Worm (Caenorhabditis elegans) whole organism, L1 larva: ENCODE results near the gene str-160.

Source experiments
- aha-1 ChIP-seq: fragments of 150-350 bp; optimal IDR thresholded peaks from 2 replicates; lab custom pipeline; 2014; ENCODE audit warnings: missing biosample characterization, missing genetic modification characterization
- ama-1 ChIP-seq: fragments of 150-350 bp; optimal IDR thresholded peaks from 2 replicates; lab custom pipeline; 2014
- ceh-90 ChIP-seq: sonication (generic microtip); optimal IDR thresholded peaks from 2 replicates; lab custom pipeline; 2016; ENCODE audit warnings: missing genetic modification characterization, missing compliant biosample characterization
- nhr-11 ChIP-seq: fragments of 150-350 bp; optimal IDR thresholded peaks from 2 replicates; lab custom pipeline; 2014; ENCODE audit warnings: missing biosample characterization, missing genetic modification characterization
- nhr-90 ChIP-seq: sonication (generic microtip); optimal IDR thresholded peaks from 2 replicates; lab custom pipeline; 2016; ENCODE audit warnings: mild to moderate bottlenecking, missing genetic modification characterization, missing compliant biosample characterization; ENCODE audit not compliant: poor library complexity

- TF ChIP-seq nhr-90 (tag; lab: Kevin White, UChicago) (no peak), nhr-11 (tag; lab: Kevin White, UChicago) (no peak), ama-1 (no peak), aha-1 (tag; lab: Kevin White, UChicago) (no peak), ceh-90 (tag; lab: Kevin White, UChicago) (no peak)
Observed at ce11 chrV:1698400-1698799, 36.3 kb upstream of the str-160 start.
